Worm (Caenorhabditis elegans) whole organism, mixed stage, embryonic: ENCODE results near the gene Y25C1A.6.

Source experiments
- bed-3 ChIP-seq: fragments of 200-800 bp; sonication (Bioruptor generic); optimal IDR thresholded peaks from 3 replicates; lab custom pipeline; 2018; ENCODE audit warnings: mild to moderate bottlenecking, missing genetic modification characterization, moderate library complexity, missing compliant biosample characterization
- blmp-1 ChIP-seq: fragments of 150-350 bp; optimal IDR thresholded peaks from 2 replicates; lab custom pipeline; 2014; ENCODE audit warnings: missing biosample characterization, missing genetic modification characterization
- ceh-39 ChIP-seq: fragments of 150-350 bp; optimal IDR thresholded peaks from 2 replicates; lab custom pipeline; 2014; ENCODE audit warnings: missing biosample characterization, missing genetic modification characterization
- ceh-43 ChIP-seq: fragments of 200-800 bp; sonication (Bioruptor generic); optimal IDR thresholded peaks from 2 replicates; lab custom pipeline; 2018; ENCODE audit warnings: mild to moderate bottlenecking, missing genetic modification characterization, moderate library complexity, missing compliant biosample characterization
- ces-1 ChIP-seq: fragments of 150-350 bp; optimal IDR thresholded peaks from 2 replicates; lab custom pipeline; 2014; ENCODE audit warnings: missing biosample characterization, missing genetic modification reagents, missing genetic modification characterization
- drap-1 ChIP-seq: fragments of 200-800 bp; sonication (Bioruptor generic); optimal IDR thresholded peaks from 3 replicates; lab custom pipeline; 2018; ENCODE audit warnings: mild to moderate bottlenecking, missing genetic modification characterization, missing compliant biosample characterization
- elt-1 ChIP-seq: sonication (generic microtip); optimal IDR thresholded peaks from 2 replicates; lab custom pipeline; 2017; ENCODE audit warnings: missing genetic modification characterization, mild to moderate bottlenecking, missing compliant biosample characterization, antibody characterized with exemption, moderate library complexity, borderline replicate concordance; ENCODE audit not compliant: insufficient read depth
- elt-3 ChIP-seq: fragments of 150-350 bp; optimal IDR thresholded peaks from 2 replicates; lab custom pipeline; 2014; ENCODE audit warnings: missing biosample characterization, missing genetic modification characterization
- flh-1 ChIP-seq: fragments of 200-800 bp; sonication (Bioruptor generic); optimal IDR thresholded peaks from 2 replicates; lab custom pipeline; 2018; ENCODE audit warnings: mild to moderate bottlenecking, missing genetic modification characterization, moderate library complexity, missing compliant biosample characterization
- ham-2 ChIP-seq: fragments of 200-800 bp; sonication (Bioruptor generic); optimal IDR thresholded peaks from 2 replicates; lab custom pipeline; 2018; ENCODE audit warnings: mild to moderate bottlenecking, missing genetic modification characterization, missing compliant biosample characterization
- hlh-1 ChIP-seq: fragments of 150-350 bp; optimal IDR thresholded peaks from 2 replicates; lab custom pipeline; 2014; ENCODE audit warnings: missing biosample characterization, missing genetic modification reagents, missing genetic modification characterization
- lin-13 ChIP-seq: fragments of 150-350 bp; optimal IDR thresholded peaks from 2 replicates; lab custom pipeline; 2014; ENCODE audit warnings: missing biosample characterization, missing genetic modification characterization
- lin-32 ChIP-seq: fragments of 200-800 bp; sonication (Bioruptor generic); optimal IDR thresholded peaks from 2 replicates; lab custom pipeline; 2018; ENCODE audit warnings: mild to moderate bottlenecking, missing genetic modification characterization, missing compliant biosample characterization
- mab-5 ChIP-seq: fragments of 150-350 bp; optimal IDR thresholded peaks from 2 replicates; lab custom pipeline; 2014; ENCODE audit warnings: missing biosample characterization, missing genetic modification characterization
- mep-1 ChIP-seq: fragments of 150-350 bp; optimal IDR thresholded peaks from 2 replicates; lab custom pipeline; 2017; ENCODE audit warnings: missing biosample characterization, missing genetic modification reagents, missing genetic modification characterization, inconsistent platforms
- mls-2 ChIP-seq: sonication (generic microtip); optimal IDR thresholded peaks from 2 replicates; lab custom pipeline; 2016; ENCODE audit warnings: mild to moderate bottlenecking, missing genetic modification characterization, moderate library complexity, missing compliant biosample characterization
- nhr-12 ChIP-seq: fragments of 150-350 bp; optimal IDR thresholded peaks from 2 replicates; lab custom pipeline; 2014; ENCODE audit warnings: missing biosample characterization, missing genetic modification characterization
- nhr-2 ChIP-seq: fragments of 150-350 bp; optimal IDR thresholded peaks from 2 replicates; lab custom pipeline; 2014; ENCODE audit warnings: missing biosample characterization, missing genetic modification characterization
- nhr-237 ChIP-seq: fragments of 150-350 bp; optimal IDR thresholded peaks from 2 replicates; lab custom pipeline; 2014; ENCODE audit warnings: missing biosample characterization, missing genetic modification characterization
- nhr-76 ChIP-seq: sonication (generic microtip); optimal IDR thresholded peaks from 2 replicates; lab custom pipeline; 2017; ENCODE audit warnings: missing biosample characterization, missing genetic modification characterization
- pha-4 ChIP-seq: fragments of 150-350 bp; optimal IDR thresholded peaks from 2 replicates; lab custom pipeline; 2018; ENCODE audit warnings: missing biosample characterization, missing genetic modification reagents, missing genetic modification characterization
- sem-2 ChIP-seq: fragments of 200-800 bp; sonication (Bioruptor generic); optimal IDR thresholded peaks from 2 replicates; lab custom pipeline; 2018; ENCODE audit warnings: mild to moderate bottlenecking, missing genetic modification characterization, missing compliant biosample characterization
- snpc-4 ChIP-seq: fragments of 150-350 bp; optimal IDR thresholded peaks from 2 replicates; lab custom pipeline; 2014; ENCODE audit warnings: missing biosample characterization, missing genetic modification characterization
- tbx-8 ChIP-seq: fragments of 200-800 bp; sonication (Bioruptor generic); optimal IDR thresholded peaks from 2 replicates; lab custom pipeline; 2018; ENCODE audit warnings: mild to moderate bottlenecking, missing genetic modification characterization, moderate library complexity, missing compliant biosample characterization
- unc-120 ChIP-seq: sonication (generic microtip); optimal IDR thresholded peaks from 2 replicates; lab custom pipeline; 2017; ENCODE audit warnings: missing genetic modification characterization, missing compliant biosample characterization; ENCODE audit not compliant: poor library complexity, severe bottlenecking
- unc-39 ChIP-seq: fragments of 150-350 bp; optimal IDR thresholded peaks from 2 replicates; lab custom pipeline; 2014; ENCODE audit warnings: missing biosample characterization, missing genetic modification characterization
- unc-62 ChIP-seq: fragments of 150-350 bp; optimal IDR thresholded peaks from 2 replicates; lab custom pipeline; 2014; ENCODE audit warnings: missing biosample characterization, missing genetic modification reagents, missing genetic modification characterization
- ztf-11 ChIP-seq: fragments of 150-350 bp; optimal IDR thresholded peaks from 2 replicates; lab custom pipeline; 2014; ENCODE audit warnings: missing biosample characterization, missing genetic modification characterization

The Y25C1A.6 gene

DNA sequence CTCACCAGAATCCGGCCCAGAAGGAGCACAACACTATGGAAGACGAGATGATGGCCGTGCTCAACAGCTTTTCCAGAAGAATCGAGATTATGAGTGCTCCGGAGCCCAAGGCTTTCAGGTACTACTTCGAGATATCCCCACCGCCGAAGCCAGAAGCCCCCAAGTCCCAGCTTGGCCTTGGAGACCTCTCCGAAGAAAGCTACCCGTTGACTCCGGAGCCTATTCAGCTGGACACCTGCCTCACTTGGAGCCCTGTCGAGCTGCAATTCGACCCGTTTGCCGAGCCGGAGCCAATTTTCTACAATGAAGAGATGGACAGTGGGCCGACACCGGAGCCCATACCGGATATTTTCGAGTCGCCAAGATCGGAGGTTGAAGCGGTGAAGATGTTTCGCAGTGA lies 723 bp downstream of the Y25C1A.6 start:
- TF ChIP-seq ztf-11 (no peak), mep-1 (no peak), unc-120 (no peak)

DNA sequence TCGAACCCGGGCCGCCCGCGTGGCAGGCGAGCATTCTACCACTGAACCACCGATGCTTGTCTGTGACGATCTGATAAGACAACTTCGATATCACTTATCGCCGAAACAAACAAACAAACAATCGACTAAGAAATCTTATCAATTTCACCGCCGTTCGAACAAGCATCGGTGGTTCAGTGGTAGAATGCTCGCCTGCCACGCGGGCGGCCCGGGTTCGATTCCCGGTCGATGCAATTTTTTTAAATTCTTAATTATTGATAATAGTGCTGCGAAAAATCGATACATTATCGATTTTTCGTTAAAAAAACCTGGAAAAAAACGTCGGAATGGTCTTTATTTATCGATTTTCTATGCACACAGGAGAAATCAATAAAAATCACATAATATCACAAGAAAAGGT lies 1.3 kb downstream of the Y25C1A.6 start:
- TF ChIP-seq elt-1 (tag; lab: Kevin White, UChicago) (no peak), pha-4 (tag; lab: Kevin White, UChicago) (no peak), ceh-43 (GFP tag; lab: Kevin White, UChicago) (no peak), nhr-76 (no peak), nhr-12 (tag; lab: Kevin White, UChicago) (no peak)
- TF ChIP-seq, all 35 proteins: peak for 0

DNA sequence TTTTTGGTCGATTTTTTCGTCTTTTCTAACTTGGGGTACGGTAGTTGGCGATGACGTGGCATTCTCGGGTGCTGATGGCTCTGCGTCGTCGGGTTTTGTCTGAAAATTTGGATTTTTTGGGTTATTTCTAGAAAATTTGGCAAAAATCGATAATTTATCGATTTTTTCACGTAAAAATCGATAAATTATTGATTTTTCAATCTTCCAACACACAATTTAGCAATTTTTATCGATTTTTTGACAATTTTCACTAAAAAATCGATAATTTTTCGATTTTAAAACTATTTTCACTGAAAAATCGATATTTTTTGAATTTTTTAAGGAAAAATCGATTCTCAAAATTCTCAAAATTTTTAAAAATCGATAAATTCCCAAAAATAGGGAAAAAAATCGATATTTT lies 2.0 kb downstream of the Y25C1A.6 start:
- TF ChIP-seq ces-1 (no peak), nhr-2 (tag; lab: Kevin White, UChicago) (no peak), mab-5 (tag; lab: Kevin White, UChicago) (no peak), tbx-8 (GFP tag; lab: Kevin White, UChicago) (no peak), elt-3 (tag; lab: Kevin White, UChicago) (no peak), snpc-4 (tag; lab: Kevin White, UChicago) (no peak), nhr-12 (tag; lab: Kevin White, UChicago) (no peak)
- TF ChIP-seq, all 35 proteins: peak for 0

DNA sequence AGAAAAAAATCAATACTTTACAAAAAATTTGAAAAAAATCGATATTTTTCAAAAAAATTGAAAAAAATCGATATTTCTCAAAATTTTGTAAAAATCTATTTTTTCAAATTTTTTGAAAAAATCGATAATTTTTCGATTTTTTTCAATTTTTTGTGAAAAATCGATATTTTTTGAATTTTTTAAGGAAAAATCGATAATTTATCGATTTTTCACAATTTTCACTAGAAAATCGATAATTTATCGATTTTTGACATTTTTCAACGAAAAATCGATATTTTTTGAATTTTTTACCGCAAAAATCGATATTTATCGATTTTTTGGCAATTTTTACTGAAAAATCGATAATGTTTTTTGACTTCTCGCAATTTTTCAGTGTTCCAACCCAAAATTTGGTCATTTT lies 2.5 kb downstream of the Y25C1A.6 start:
- TF ChIP-seq unc-120 (no peak), ces-1 (peak; percentile 16)

DNA sequence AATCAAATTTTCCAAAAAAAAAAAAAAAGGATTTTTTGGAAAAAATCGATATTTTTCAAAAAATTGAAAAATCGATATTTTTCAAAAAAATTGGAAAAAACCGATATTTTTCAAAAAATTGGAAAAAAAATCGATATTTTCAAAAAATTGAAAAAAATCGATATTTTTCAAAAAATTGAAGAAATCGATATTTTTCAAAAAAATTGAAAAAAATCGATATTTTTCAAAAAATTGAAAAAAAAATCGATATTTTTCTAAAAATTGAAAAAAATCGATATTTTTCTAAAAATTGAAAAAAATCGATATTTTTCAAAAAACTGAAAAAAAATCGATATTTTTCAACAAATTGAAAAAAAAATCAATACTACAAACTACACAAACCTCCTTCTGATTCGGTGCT lies 3.1 kb downstream of the Y25C1A.6 start:
- no peak for TF ChIP-seq ceh-43 (GFP tag; lab: Kevin White, UChicago)
- no peak for TF ChIP-seq lin-32
- TF ChIP-seq mls-2 (tag; lab: Kevin White, UChicago), result no peak
- TF ChIP-seq elt-1 (tag; lab: Kevin White, UChicago), result no peak
- no peak for TF ChIP-seq unc-120
- no peak for TF ChIP-seq mab-5 (tag; lab: Kevin White, UChicago)
- TF ChIP-seq unc-62 (GFP tag; lab: Kevin White, UChicago), result no peak
- no peak for TF ChIP-seq flh-1
- no peak for TF ChIP-seq nhr-76
- no peak for TF ChIP-seq tbx-8 (GFP tag; lab: Kevin White, UChicago)
- TF ChIP-seq nhr-2 (tag; lab: Kevin White, UChicago), result no peak
- no peak for TF ChIP-seq hlh-1 (tag; lab: Kevin White, UChicago)
- no peak for TF ChIP-seq drap-1 (GFP tag; lab: Kevin White, UChicago)
- no peak for TF ChIP-seq snpc-4 (tag; lab: Kevin White, UChicago)
- no peak for TF ChIP-seq mep-1
- TF ChIP-seq lin-13 (tag; lab: Kevin White, UChicago), result no peak
- TF ChIP-seq nhr-12 (tag; lab: Kevin White, UChicago), result no peak

DNA sequence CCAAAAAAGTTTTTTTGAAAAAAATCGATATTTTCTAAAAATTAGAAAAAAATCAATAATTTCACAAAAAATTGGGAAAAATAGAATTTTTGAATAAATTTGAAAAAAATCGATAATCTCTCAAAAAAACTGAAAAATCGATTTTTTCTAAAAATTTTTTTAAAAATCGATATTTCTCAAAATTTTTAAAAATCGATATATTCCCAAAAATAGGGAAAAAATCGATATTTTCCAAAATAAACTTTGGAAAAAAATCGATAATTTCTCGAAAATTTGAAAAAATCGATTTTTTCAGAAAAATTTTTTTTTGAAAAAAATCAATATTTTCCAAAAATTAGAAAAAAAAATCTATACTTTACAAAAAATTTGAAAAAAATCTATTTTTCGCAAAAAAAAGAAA lies 3.7 kb downstream of the Y25C1A.6 start:
- TF ChIP-seq tbx-8 (GFP tag; lab: Kevin White, UChicago) (no peak), lin-32 (no peak), snpc-4 (tag; lab: Kevin White, UChicago) (no peak), ham-2 (GFP tag; lab: Kevin White, UChicago) (no peak), bed-3 (GFP tag; lab: Kevin White, UChicago) (no peak), pha-4 (tag; lab: Kevin White, UChicago) (no peak), blmp-1 (tag; lab: Kevin White, UChicago) (no peak), nhr-12 (tag; lab: Kevin White, UChicago) (no peak), elt-3 (tag; lab: Kevin White, UChicago) (no peak), unc-39 (tag; lab: Kevin White, UChicago) (no peak), elt-1 (tag; lab: Kevin White, UChicago) (no peak), nhr-237 (tag; lab: Kevin White, UChicago) (no peak), sem-2 (GFP tag; lab: Kevin White, UChicago) (no peak)

DNA sequence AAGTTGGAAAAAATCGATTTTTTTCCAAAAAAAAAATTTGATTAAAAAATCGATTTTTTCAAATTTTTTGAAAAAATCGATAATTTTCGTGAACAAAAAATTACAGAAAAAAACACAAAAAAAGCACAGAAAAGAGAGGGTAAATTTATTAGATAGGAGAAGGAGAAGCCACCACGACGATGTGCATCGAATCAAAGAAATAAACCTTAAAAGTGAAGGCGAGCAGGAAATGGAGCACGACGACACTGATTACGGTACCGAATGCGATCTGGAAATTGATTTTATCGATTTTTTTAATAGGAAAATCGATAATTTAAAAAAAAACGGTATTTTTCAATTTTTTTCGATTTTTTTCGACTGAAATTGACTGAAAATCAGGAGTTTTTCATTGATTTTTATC lies 4.2 kb downstream of the Y25C1A.6 start:
- TF ChIP-seq snpc-4 (tag; lab: Kevin White, UChicago) (no peak), nhr-237 (tag; lab: Kevin White, UChicago) (no peak), blmp-1 (tag; lab: Kevin White, UChicago) (no peak), ceh-39 (no peak), ces-1 (no peak), bed-3 (GFP tag; lab: Kevin White, UChicago) (no peak)
